Fruit fly (Drosophila melanogaster) whole organism, prepupa: Measurements from ENCODE around the gene CG14989.

Experiments
- CG10631 ChIP-seq: fragments of 200-800 bp; sonication (Bioruptor generic); optimal IDR thresholded peaks from 2 replicates; lab custom pipeline; 2016; ENCODE audit warnings: missing biosample characterization, missing genetic modification characterization
- CG10669 ChIP-seq: fragments of 200-800 bp; sonication (Bioruptor generic); optimal IDR thresholded peaks from 3 replicates; lab custom pipeline; 2018; ENCODE audit warnings: missing biosample characterization, mild to moderate bottlenecking, missing genetic modification characterization, moderate library complexity
- CG11294 ChIP-seq: fragments of 200-800 bp; sonication (Bioruptor generic); IDR thresholded peaks from 2 replicates; pipeline ENCODE4 v1.3.6; 2022; ENCODE audit warnings: missing biosample characterization, missing genetic modification characterization
- CG11762 ChIP-seq: fragments of 200-800 bp; sonication (Bioruptor generic); optimal IDR thresholded peaks from 3 replicates; lab custom pipeline; 2016; ENCODE audit warnings: missing biosample characterization, missing genetic modification characterization; ENCODE audit not compliant: insufficient read depth
- CG11902 ChIP-seq: fragments of 200-800 bp; sonication (Bioruptor generic); optimal IDR thresholded peaks from 3 replicates; lab custom pipeline; 2016; ENCODE audit warnings: missing biosample characterization, missing genetic modification characterization
- CG15336 ChIP-seq: fragments of 200-800 bp; sonication (Bioruptor generic); IDR thresholded peaks from 2 replicates; pipeline ENCODE4 v1.3.6; 2022; ENCODE audit warnings: missing biosample characterization, missing genetic modification characterization
- CG16779 ChIP-seq: fragments of 200-800 bp; sonication (Bioruptor generic); optimal IDR thresholded peaks from 3 replicates; lab custom pipeline; 2017; ENCODE audit warnings: missing biosample characterization, mild to moderate bottlenecking, missing genetic modification characterization
- CG3032 ChIP-seq: fragments of 200-800 bp; optimal IDR thresholded peaks from 2 replicates; lab custom pipeline; 2019; ENCODE audit warnings: missing biosample characterization, mild to moderate bottlenecking, missing genetic modification characterization, moderate library complexity
- CG4318 ChIP-seq: fragments of 200-800 bp; sonication (Bioruptor generic); optimal IDR thresholded peaks from 3 replicates; lab custom pipeline; 2017; ENCODE audit warnings: missing biosample characterization, mild to moderate bottlenecking, missing genetic modification characterization
- CG6792 ChIP-seq: fragments of 200-800 bp; sonication (Bioruptor generic); optimal IDR thresholded peaks from 3 replicates; lab custom pipeline; 2016; ENCODE audit warnings: missing biosample characterization, missing genetic modification characterization
- CG6808 ChIP-seq: fragments of 200-800 bp; sonication (Bioruptor generic); optimal IDR thresholded peaks from 3 replicates; lab custom pipeline; 2017; ENCODE audit warnings: missing biosample characterization, missing genetic modification characterization, mild to moderate bottlenecking, moderate library complexity, missing genetic modification reagents
- CG7368 ChIP-seq: fragments of 200-800 bp; sonication (Bioruptor generic); optimal IDR thresholded peaks from 3 replicates; lab custom pipeline; 2016; ENCODE audit warnings: missing biosample characterization, missing genetic modification characterization
- CG8119 ChIP-seq: fragments of 200-800 bp; sonication (Bioruptor generic); IDR thresholded peaks from 3 replicates; pipeline ENCODE4 v1.3.6; 2022; ENCODE audit warnings: missing biosample characterization, missing genetic modification characterization
- CG8632 ChIP-seq: fragments of 200-800 bp; sonication (Bioruptor generic); optimal IDR thresholded peaks from 3 replicates; lab custom pipeline; 2016; ENCODE audit warnings: missing biosample characterization, missing genetic modification characterization
- Eip75B ChIP-seq: fragments of 200-800 bp; sonication (Bioruptor generic); optimal IDR thresholded peaks from 3 replicates; lab custom pipeline; 2016; ENCODE audit warnings: missing biosample characterization, missing genetic modification characterization
- Eip78C ChIP-seq: fragments of 200-800 bp; sonication (Bioruptor generic); peaks from one replicate; lab custom pipeline; 2016; ENCODE audit warnings: missing biosample characterization, missing genetic modification characterization
- Eip93F ChIP-seq: fragments of 200-800 bp; sonication (Bioruptor generic); optimal IDR thresholded peaks from 2 replicates; lab custom pipeline; 2016; ENCODE audit warnings: missing biosample characterization, mild to moderate bottlenecking, missing genetic modification characterization
- Ets21C ChIP-seq: fragments of 200-800 bp; sonication (Bioruptor generic); optimal IDR thresholded peaks from 3 replicates; lab custom pipeline; 2016; ENCODE audit warnings: missing biosample characterization, missing genetic modification characterization
- Gug ChIP-seq: fragments of 200-800 bp; sonication (Bioruptor generic); IDR thresholded peaks from 2 replicates; pipeline ENCODE4 v1.3.6; 2022; ENCODE audit warnings: missing biosample characterization, missing genetic modification characterization
- Hr38 ChIP-seq: sonication (Bioruptor generic); optimal IDR thresholded peaks from 2 replicates; lab custom pipeline; 2016; ENCODE audit warnings: missing biosample characterization, missing genetic modification characterization
- Hr39 ChIP-seq: fragments of 200-800 bp; sonication (Bioruptor generic); optimal IDR thresholded peaks from 2 replicates; lab custom pipeline; 2016; ENCODE audit warnings: missing biosample characterization, missing genetic modification characterization
- Hr4 ChIP-seq: fragments of 200-800 bp; sonication (Bioruptor generic); optimal IDR thresholded peaks from 3 replicates; lab custom pipeline; 2016; ENCODE audit warnings: missing biosample characterization, missing genetic modification characterization
- OdsH ChIP-seq: fragments of 200-800 bp; sonication (Bioruptor generic); optimal IDR thresholded peaks from 3 replicates; lab custom pipeline; 2016; ENCODE audit warnings: missing biosample characterization, missing genetic modification characterization
- Sox102F ChIP-seq: fragments of 200-800 bp; sonication (Bioruptor generic); optimal IDR thresholded peaks from 2 replicates; lab custom pipeline; 2016; ENCODE audit warnings: missing biosample characterization, mild to moderate bottlenecking, missing genetic modification characterization
- Sox14 ChIP-seq: fragments of 200-800 bp; sonication (Bioruptor generic); optimal IDR thresholded peaks from 3 replicates; lab custom pipeline; 2016; ENCODE audit warnings: missing biosample characterization, missing genetic modification characterization
- achi ChIP-seq: fragments of 200-800 bp; sonication (Bioruptor generic); optimal IDR thresholded peaks from 3 replicates; lab custom pipeline; 2016; ENCODE audit warnings: missing biosample characterization, missing genetic modification characterization
- acj6 ChIP-seq: fragments of 200-800 bp; sonication (Bioruptor generic); optimal IDR thresholded peaks from 3 replicates; lab custom pipeline; 2016; ENCODE audit warnings: missing biosample characterization, missing genetic modification characterization
- cyc ChIP-seq: fragments of 200-800 bp; sonication (Bioruptor generic); optimal IDR thresholded peaks from 3 replicates; lab custom pipeline; 2016; ENCODE audit warnings: missing biosample characterization, missing genetic modification characterization
- dsx ChIP-seq: fragments of 200-800 bp; optimal IDR thresholded peaks from 3 replicates; lab custom pipeline; 2019; ENCODE audit warnings: missing biosample characterization, mild to moderate bottlenecking, missing genetic modification characterization, moderate library complexity; ENCODE audit not compliant: poor library complexity, severe bottlenecking
- eg ChIP-seq: fragments of 200-800 bp; sonication (Bioruptor generic); IDR thresholded peaks from 3 replicates; pipeline ENCODE4 v1.3.6; 2022; ENCODE audit warnings: missing biosample characterization, missing genetic modification characterization
- fd59A ChIP-seq: fragments of 200-800 bp; sonication (Bioruptor generic); optimal IDR thresholded peaks from 2 replicates; lab custom pipeline; 2017; ENCODE audit warnings: missing biosample characterization, mild to moderate bottlenecking, missing genetic modification characterization, missing genetic modification reagents
- fd85E ChIP-seq: fragments of 200-800 bp; sonication (Bioruptor generic); optimal IDR thresholded peaks from 3 replicates; lab custom pipeline; 2016; ENCODE audit warnings: missing biosample characterization, missing genetic modification characterization
- lz ChIP-seq: fragments of 200-800 bp; sonication (Bioruptor generic); optimal IDR thresholded peaks from 3 replicates; lab custom pipeline; 2016; ENCODE audit warnings: missing biosample characterization, missing genetic modification characterization
- pdm3 ChIP-seq: fragments of 200-800 bp; sonication (Bioruptor generic); optimal IDR thresholded peaks from 3 replicates; lab custom pipeline; 2016; ENCODE audit warnings: missing biosample characterization, missing genetic modification characterization
- salr ChIP-seq, 2 experiments: fragments of 200-800 bp; sonication (Bioruptor generic); optimal IDR thresholded peaks; 3 replicates each; lab custom pipeline; 2016 to 2018; ENCODE audit warnings: missing biosample characterization in 2 of 2, missing genetic modification characterization in 2 of 2, mild to moderate bottlenecking in 1 of 2
- vri ChIP-seq: fragments of 200-800 bp; sonication (Bioruptor generic); optimal IDR thresholded peaks from 3 replicates; lab custom pipeline; 2016; ENCODE audit warnings: missing biosample characterization, mild to moderate bottlenecking, missing genetic modification characterization

The CG14989 gene

DNA sequence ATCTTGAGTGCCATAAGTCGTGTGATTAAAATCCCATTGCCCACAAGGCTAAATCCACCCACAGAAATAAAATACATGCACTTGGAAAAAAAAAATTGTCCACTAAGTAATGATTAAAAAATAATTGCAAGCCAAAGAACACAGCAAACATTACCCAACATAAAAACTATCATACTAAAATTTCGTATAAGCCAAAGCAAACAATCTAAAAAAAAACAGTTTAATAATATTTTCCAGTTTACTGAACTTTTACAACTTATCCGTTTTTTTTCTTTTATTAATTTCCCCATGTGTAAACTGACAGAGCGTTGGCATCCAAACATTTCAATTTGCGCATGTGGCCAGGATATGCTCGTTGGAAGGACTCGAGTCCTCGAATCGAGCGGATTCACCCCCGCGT, 7.1 kb upstream of the CG14989 start:
- TF ChIP-seq Eip93F (GFP tag; lab: Kevin White, UChicago) (no peak), CG8119 (GFP tag; lab: Robert Waterston, UW) (no peak), CG8632 (no peak), Eip75B (GFP tag; lab: Kevin White, UChicago) (no peak), CG11902 (GFP tag; lab: Kevin White, UChicago) (no peak), Eip78C (GFP tag; lab: Kevin White, UChicago) (no peak), CG6808 (no peak), acj6 (GFP tag; lab: Kevin White, UChicago) (no peak), CG7368 (GFP tag; lab: Kevin White, UChicago) (no peak), CG10669 (GFP tag; lab: Kevin White, UChicago) (no peak)

DNA sequence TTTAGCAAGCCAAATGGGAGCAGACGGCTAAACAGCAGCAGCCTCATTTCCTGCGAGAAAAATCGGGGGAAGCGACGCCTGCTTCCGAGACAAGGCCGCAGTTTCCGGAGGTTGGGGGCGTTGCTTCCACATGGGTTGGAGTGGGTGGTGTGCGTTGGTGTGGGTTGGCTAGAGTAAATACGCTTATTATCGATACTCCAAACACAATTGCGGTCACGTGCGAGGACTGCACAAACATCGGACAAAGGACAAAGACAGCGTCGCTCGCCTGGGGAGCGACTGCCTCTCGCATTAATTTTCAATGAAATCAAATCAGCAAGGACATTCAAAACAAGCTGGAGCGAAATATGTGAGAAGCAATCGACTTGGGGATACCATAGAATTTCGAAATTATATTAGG, 6.1 kb upstream of the CG14989 start:
- TF ChIP-seq Eip93F (GFP tag; lab: Kevin White, UChicago) (no peak), Gug (GFP tag; lab: Robert Waterston, UW) (no peak), Eip75B (GFP tag; lab: Kevin White, UChicago) (no peak), CG4318 (no peak), pdm3 (GFP tag; lab: Kevin White, UChicago) (no peak), CG11762 (GFP tag; lab: Kevin White, UChicago) (no peak), Ets21C (GFP tag; lab: Kevin White, UChicago) (no peak), CG16779 (no peak), dsx (no peak), Hr4 (GFP tag; lab: Kevin White, UChicago) (no peak), salr (GFP tag; optimal IDR thresholded peaks at IDR 0.05; lab: Kevin White, UChicago) (no peak), CG8632 (no peak), cyc (GFP tag; lab: Kevin White, UChicago) (no peak), Sox102F (GFP tag; lab: Kevin White, UChicago) (no peak), CG6792 (GFP tag; lab: Kevin White, UChicago) (no peak)

- TF ChIP-seq CG10631 (GFP tag; lab: Kevin White, UChicago) (no peak), fd85E (GFP tag; lab: Kevin White, UChicago) (no peak), CG11902 (GFP tag; lab: Kevin White, UChicago) (no peak), Ets21C (GFP tag; lab: Kevin White, UChicago) (no peak), fd59A (GFP tag; lab: Kevin White, UChicago) (no peak), cyc (GFP tag; lab: Kevin White, UChicago) (no peak)
- TF ChIP-seq, all 60 proteins: peak for 0
Measured at dm6 chr3L:4083442-4083841, 3.9 kb upstream of the CG14989 start.

- TF ChIP-seq CG15336 (no peak), lz (no peak), fd59A (GFP tag; lab: Kevin White, UChicago) (no peak), Eip93F (GFP tag; lab: Kevin White, UChicago) (no peak), vri (GFP tag; lab: Kevin White, UChicago) (no peak), salr (GFP tag; optimal IDR thresholded peaks at IDR 0.05; lab: Kevin White, UChicago) (no peak), CG6808 (no peak), achi (GFP tag; lab: Kevin White, UChicago) (no peak), eg (no peak), Eip78C (GFP tag; lab: Kevin White, UChicago) (no peak), Sox14 (GFP tag; lab: Kevin White, UChicago) (no peak), OdsH (no peak), Sox102F (GFP tag; lab: Kevin White, UChicago) (no peak), CG11294 (GFP tag; lab: Robert Waterston, UW) (no peak), acj6 (GFP tag; lab: Kevin White, UChicago) (no peak), CG10669 (GFP tag; lab: Kevin White, UChicago) (no peak), Hr38 (no peak), CG3032 (tag; lab: Kevin White, UChicago) (no peak), Hr39 (GFP tag; lab: Kevin White, UChicago) (no peak)
Measured at dm6 chr3L:4085867-4086266, 1.5 kb upstream of the CG14989 start.
